Fruit fly (Drosophila melanogaster): Measurements from ENCODE around the gene CG17648.

CG17648 gene

dm6 chr2L:1710224-1710623, 41.9 kb upstream of the CG17648 start, which contains the start of the genes CG17660 and mRpL48 (continued):
- TF ChIP-seq kah (GFP tag; optimal IDR thresholded peaks at IDR 0.05) (no peak), hth (optimal IDR thresholded peaks at IDR 0.05) (no peak), ash1 (GFP tag; optimal IDR thresholded peaks at IDR 0.05) (no peak), ftz-f1 (GFP tag; optimal IDR thresholded peaks at IDR 0.05) (peak; percentile 47), stwl (tag; optimal IDR thresholded peaks at IDR 0.05) (peak; percentile 92), nom (GFP tag; optimal IDR thresholded peaks at IDR 0.05) (no peak), amos (GFP tag; IDR thresholded peaks at IDR 0.05; ENCODE audit: partially characterized antibody) (peak; percentile 76; the same call in 1 of the 2 replicates), CG10654 (GFP tag; optimal IDR thresholded peaks at IDR 0.05) (no peak), CG9437 (GFP tag; optimal IDR thresholded peaks at IDR 0.05) (peak; percentile 32), CG32772 (GFP tag; IDR thresholded peaks at IDR 0.05) (no peak), CG3726 (GFP tag; IDR thresholded peaks at IDR 0.05) (no peak), tin (GFP tag; optimal IDR thresholded peaks at IDR 0.05) (no peak), CG12104 (GFP tag; optimal IDR thresholded peaks at IDR 0.05) (no peak), gro (GFP tag; optimal IDR thresholded peaks at IDR 0.05) (peak; percentile 62), Deaf1 (tag; optimal IDR thresholded peaks at IDR 0.05) (no peak), pho (GFP tag; optimal IDR thresholded peaks at IDR 0.05) (peak; percentile 35), CG15601 (tag; optimal IDR thresholded peaks at IDR 0.05) (no peak), CG30403 (GFP tag; optimal IDR thresholded peaks at IDR 0.05) (no peak), Awh (GFP tag; IDR thresholded peaks at IDR 0.05) (no peak), insv (GFP tag; optimal IDR thresholded peaks at IDR 0.05) (peak in 1 of 2 experiments; percentile 22), CG15696 (tag; optimal IDR thresholded peaks at IDR 0.05) (no peak), CG8388 (GFP tag; optimal IDR thresholded peaks at IDR 0.05) (no peak), Lhr (GFP tag; optimal IDR thresholded peaks at IDR 0.05) (peak; percentile 22), CG30020 (tag; optimal IDR thresholded peaks at IDR 0.05) (no peak), ham (GFP tag; IDR thresholded peaks at IDR 0.05) (no peak), CG6689 (GFP tag; IDR thresholded peaks at IDR 0.05) (no peak), CG18619 (GFP tag; optimal IDR thresholded peaks at IDR 0.05) (no peak), stc (GFP tag; IDR thresholded peaks at IDR 0.05) (peak; percentile 19; the same call in 1 of the 2 replicates), Sry-β (GFP tag; optimal IDR thresholded peaks at IDR 0.05) (no peak), CG2875 (GFP tag; optimal IDR thresholded peaks at IDR 0.05) (no peak), cato (GFP tag; optimal IDR thresholded peaks at IDR 0.05; ENCODE audit: borderline replicate concordance) (no peak), p53 (GFP tag; optimal IDR thresholded peaks at IDR 0.05) (no peak), Dp (GFP tag; optimal IDR thresholded peaks at IDR 0.05) (peak; percentile 51), Opbp (GFP tag; IDR thresholded peaks at IDR 0.05; ENCODE audit: partially characterized antibody) (peak; percentile 67; the same call in 2 of the 3 replicates), Kr (GFP tag; optimal IDR thresholded peaks at IDR 0.05) (no peak), mld (GFP tag; IDR thresholded peaks at IDR 0.05; ENCODE audit: partially characterized antibody) (peak; percentile 72; the same call in 2 of the 3 replicates), CG12236 (GFP tag; optimal IDR thresholded peaks at IDR 0.05) (no peak), Nf-YB (GFP tag; optimal IDR thresholded peaks at IDR 0.05) (no peak), nau (GFP tag; optimal IDR thresholded peaks at IDR 0.05) (no peak), pnt (GFP tag; optimal IDR thresholded peaks at IDR 0.05) (no peak), ci (GFP tag; IDR thresholded peaks at IDR 0.05) (peak; percentile 63; the same call in 2 of the 3 replicates), Dbx (GFP tag; IDR thresholded peaks at IDR 0.05) (no peak), Bteb2 (GFP tag; optimal IDR thresholded peaks at IDR 0.05) (no peak), ATbp (GFP tag; optimal IDR thresholded peaks at IDR 0.05) (no peak), Xbp1 (GFP tag; optimal IDR thresholded peaks at IDR 0.05) (peak; percentile 25), Dek (tag; optimal IDR thresholded peaks at IDR 0.05) (no peak), Lpt (GFP tag; optimal IDR thresholded peaks at IDR 0.05) (no peak), shn (GFP tag; optimal IDR thresholded peaks at IDR 0.05) (no peak), Dll (GFP tag; IDR thresholded peaks at IDR 0.05; ENCODE audit: partially characterized antibody) (peak; percentile 65), lbe (GFP tag; optimal IDR thresholded peaks at IDR 0.05) (no peak), gce (GFP tag; IDR thresholded peaks at IDR 0.05) (no peak)
